Worm (Caenorhabditis elegans) whole organism, late embryonic: ENCODE data around the gene pdtf-1.

Source experiments
- ceh-18 ChIP-seq: sonication (generic microtip); optimal IDR thresholded peaks from 2 replicates; lab custom pipeline; 2016; ENCODE audit warnings: missing genetic modification characterization, missing compliant biosample characterization
- fkh-10 ChIP-seq: fragments of 150-350 bp; optimal IDR thresholded peaks from 2 replicates; lab custom pipeline; 2014; ENCODE audit warnings: missing biosample characterization, missing genetic modification reagents, missing genetic modification characterization
- lin-11 ChIP-seq: fragments of 200-800 bp; sonication (Bioruptor generic); optimal IDR thresholded peaks from 2 replicates; lab custom pipeline; 2018; ENCODE audit warnings: mild to moderate bottlenecking, missing genetic modification characterization, missing compliant biosample characterization
- nfya-1 ChIP-seq: sonication (generic microtip); optimal IDR thresholded peaks from 2 replicates; lab custom pipeline; 2017; ENCODE audit warnings: missing genetic modification characterization, mild to moderate bottlenecking, missing compliant biosample characterization, antibody characterized with exemption, moderate library complexity
- nhr-11 ChIP-seq: fragments of 150-350 bp; optimal IDR thresholded peaks from 2 replicates; lab custom pipeline; 2014; ENCODE audit warnings: missing biosample characterization, missing genetic modification characterization
- pha-4 ChIP-seq: fragments of 150-350 bp; optimal IDR thresholded peaks from 2 replicates; lab custom pipeline; 2018; ENCODE audit warnings: missing biosample characterization, missing genetic modification reagents, missing genetic modification characterization
- tbx-2 ChIP-seq: sonication (generic microtip); optimal IDR thresholded peaks from 2 replicates; lab custom pipeline; 2016; ENCODE audit warnings: missing genetic modification characterization, missing compliant biosample characterization
- ztf-16 ChIP-seq: sonication (generic microtip); optimal IDR thresholded peaks from 2 replicates; lab custom pipeline; 2017; ENCODE audit warnings: missing genetic modification characterization, missing compliant biosample characterization

ce11 chrIV:8460208-8460607 is 27.4 kb downstream of the pdtf-1 start, which contains the start of gene ant-1.4:
- TF ChIP-seq ceh-18 (tag; lab: Kevin White, UChicago) (no peak), nfya-1 (tag; lab: Kevin White, UChicago) (no peak), nhr-11 (tag; lab: Kevin White, UChicago) (no peak), fkh-10 (GFP tag; lab: Kevin White, UChicago) (no peak), lin-11 (no peak), pha-4 (tag; lab: Kevin White, UChicago) (no peak), ztf-16 (tag; lab: Kevin White, UChicago) (no peak), tbx-2 (tag; lab: Kevin White, UChicago) (no peak)
